Fruit fly (Drosophila melanogaster): ENCODE results near the gene Task6.

Task6 gene

dm6 chr3R:13715012-13715673, 40.8 kb upstream of the Task6 start, which contains the start of gene kmr (continued):
- TF ChIP-seq Spps (tag; optimal IDR thresholded peaks at IDR 0.05) (no peak), Bgb (GFP tag; IDR thresholded peaks at IDR 0.05; ENCODE audit: partially characterized antibody) (peak; percentile 56; the same call in 1 of the 2 replicates), MTF-1 (GFP tag; optimal IDR thresholded peaks at IDR 0.05; ENCODE audit: borderline replicate concordance) (peak; percentile 26), CG3281 (GFP tag; optimal IDR thresholded peaks at IDR 0.05) (peak; percentile 59), Nf-YB (GFP tag; optimal IDR thresholded peaks at IDR 0.05) (peak; percentile 20), Lhr (GFP tag; optimal IDR thresholded peaks at IDR 0.05) (no peak), CG31388 (GFP tag; optimal IDR thresholded peaks at IDR 0.05) (no peak), ap (GFP tag; IDR thresholded peaks at IDR 0.05) (no peak), CG12942 (GFP tag; optimal IDR thresholded peaks at IDR 0.05) (no peak), salm (tag; optimal IDR thresholded peaks at IDR 0.05) (peak; percentile 5), zen (tag; optimal IDR thresholded peaks at IDR 0.05) (no peak), GATAe (GFP tag; conservative IDR thresholded peaks at IDR 0.05) (no peak; the same call in 1 of the 2 replicates), zfh1 (GFP tag; IDR thresholded peaks at IDR 0.05) (no peak; the same call in 2 of the 3 replicates), zfh2 (GFP tag; optimal IDR thresholded peaks at IDR 0.05) (no peak), D19A (tag; optimal IDR thresholded peaks at IDR 0.05) (peak; percentile 14), CG10209 (GFP tag; optimal IDR thresholded peaks at IDR 0.05) (no peak), CG17912 (GFP tag; optimal IDR thresholded peaks at IDR 0.05) (peak; percentile 61), CG4854 (GFP tag; optimal IDR thresholded peaks at IDR 0.05) (peak; percentile 36), CG31224 (GFP tag; IDR thresholded peaks at IDR 0.05) (no peak), CG7786 (GFP tag; optimal IDR thresholded peaks at IDR 0.05) (no peak), Aef1 (GFP tag; IDR thresholded peaks at IDR 0.05) (no peak), Tbp (GFP tag; optimal IDR thresholded peaks at IDR 0.05) (no peak), hth (optimal IDR thresholded peaks at IDR 0.05) (no peak), CG5953 (GFP tag; IDR thresholded peaks at IDR 0.05) (peak; percentile 53), Max (GFP tag; optimal IDR thresholded peaks at IDR 0.05) (peak; percentile 54), CG17829 (tag; optimal IDR thresholded peaks at IDR 0.05) (peak; percentile 41), gce (GFP tag; IDR thresholded peaks at IDR 0.05) (peak; percentile 17; the same call in 1 of the 3 replicates), D19B (GFP tag; optimal IDR thresholded peaks at IDR 0.05) (no peak), CG17802 (tag; optimal IDR thresholded peaks at IDR 0.05) (no peak), CG10654 (GFP tag; optimal IDR thresholded peaks at IDR 0.05) (no peak), en (GFP tag; optimal IDR thresholded peaks at IDR 0.05) (no peak), D (optimal IDR thresholded peaks at IDR 0.05) (no peak), D (GFP tag; optimal IDR thresholded peaks at IDR 0.05) (peak; percentile 29), CG14710 (tag; optimal IDR thresholded peaks at IDR 0.05) (no peak), grau (tag; optimal IDR thresholded peaks at IDR 0.05) (peak; percentile 29), CG18262 (tag; optimal IDR thresholded peaks at IDR 0.05) (no peak), CG14441 (GFP tag; IDR thresholded peaks at IDR 0.05) (no peak; the same call in 1 of the 2 replicates), pita (GFP tag; optimal IDR thresholded peaks at IDR 0.05) (no peak), CG1603 (tag; optimal IDR thresholded peaks at IDR 0.05) (peak; percentile 39), CG9609 (GFP tag; optimal IDR thresholded peaks at IDR 0.05) (no peak), Ets97D (GFP tag; optimal IDR thresholded peaks at IDR 0.05) (no peak), Med (GFP tag) (peak; percentile 78), sob (GFP tag; IDR thresholded peaks at IDR 0.05) (peak; percentile 62; the same call in 1 of the 2 replicates), CG17612 (GFP tag; IDR thresholded peaks at IDR 0.05) (no peak), Poxn (GFP tag; IDR thresholded peaks at IDR 0.05) (no peak), shn (GFP tag; optimal IDR thresholded peaks at IDR 0.05) (no peak), CG2889 (GFP tag; IDR thresholded peaks at IDR 0.05) (no peak), sug (tag; optimal IDR thresholded peaks at IDR 0.05) (peak; percentile 63), CG11723 (GFP tag; optimal IDR thresholded peaks at IDR 0.05) (no peak), CG16863 (GFP tag; optimal IDR thresholded peaks at IDR 0.05) (no peak), wdn (GFP tag; IDR thresholded peaks at IDR 0.05) (peak; percentile 32; the same call in 1 of the 2 replicates)
